Fruit fly (Drosophila melanogaster): Measurements from ENCODE around the gene pzg.

The pzg gene

DNA sequence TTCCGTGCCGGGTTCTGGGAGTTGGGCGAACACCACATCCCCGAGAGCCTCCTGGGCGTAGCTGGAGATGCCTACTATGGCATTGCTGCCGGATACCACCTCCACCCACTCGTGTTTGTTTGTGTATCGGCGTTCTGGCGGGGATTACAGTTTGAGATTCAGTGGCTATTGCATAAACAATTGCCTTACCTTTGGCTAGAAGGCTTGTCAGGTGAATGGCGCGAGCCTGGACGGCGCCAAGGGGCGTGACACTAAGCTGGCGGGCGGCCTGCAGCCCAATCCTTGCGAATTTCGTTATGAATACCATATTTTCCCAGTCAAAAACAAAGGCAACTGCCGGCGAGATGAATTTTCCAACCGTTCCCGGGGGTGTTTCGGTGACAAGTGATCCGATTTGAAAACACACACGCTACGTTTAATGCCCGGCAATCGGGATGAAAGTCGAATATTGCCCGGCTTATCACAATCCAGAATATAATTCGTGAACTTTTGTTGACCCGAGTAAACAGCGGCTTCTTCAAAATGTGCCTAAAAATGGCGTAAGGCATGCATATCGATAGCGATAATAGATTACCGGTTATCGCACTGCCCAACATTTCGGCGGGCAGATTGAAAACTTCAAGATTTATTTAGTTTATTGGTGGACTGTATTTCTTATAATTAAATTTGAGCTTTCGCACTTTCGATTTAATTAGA is 4.8 kb upstream of the pzg start, which contains the start of gene ppl (continued):
- peak; percentile 54 for TF ChIP-seq CG15514 (GFP tag; optimal IDR thresholded peaks at IDR 0.05)
- no peak for TF ChIP-seq CG8478 (optimal IDR thresholded peaks at IDR 0.05)
- peak; percentile 51 for TF ChIP-seq CG9797 (GFP tag; optimal IDR thresholded peaks at IDR 0.05)
- peak; percentile 70 for TF ChIP-seq HLH4C (GFP tag; IDR thresholded peaks at IDR 0.05; ENCODE audit: partially characterized antibody)
- TF ChIP-seq Dll (GFP tag; IDR thresholded peaks at IDR 0.05; ENCODE audit: partially characterized antibody): peak; percentile 63; the same call in 2 of the 4 replicates
- peak; percentile 29 for TF ChIP-seq CG17829 (tag; optimal IDR thresholded peaks at IDR 0.05)
- no peak for TF ChIP-seq CG3726 (GFP tag; IDR thresholded peaks at IDR 0.05)
- peak; percentile 77 for TF ChIP-seq Sry-δ (GFP tag; optimal IDR thresholded peaks at IDR 0.05)
- TF ChIP-seq pfk (GFP tag; optimal IDR thresholded peaks at IDR 0.05): no peak
- no peak for TF ChIP-seq CG10979 (tag; optimal IDR thresholded peaks at IDR 0.05)
- no peak for TF ChIP-seq CG12744 (GFP tag; optimal IDR thresholded peaks at IDR 0.05)
- no peak for TF ChIP-seq chm (GFP tag; IDR thresholded peaks at IDR 0.05)
- TF ChIP-seq MESR4 (GFP tag; optimal IDR thresholded peaks at IDR 0.05): peak; percentile 42
- 0 out of 3 replicates have a peak, but pooled peaks have one; percentile 37 for TF ChIP-seq ci (GFP tag; IDR thresholded peaks at IDR 0.05)
- peak; percentile 17 for TF ChIP-seq MTF-1 (GFP tag; optimal IDR thresholded peaks at IDR 0.05; ENCODE audit: borderline replicate concordance)
- no peak for TF ChIP-seq Oli (tag; optimal IDR thresholded peaks at IDR 0.05)
- TF ChIP-seq CG7963 (GFP tag; IDR thresholded peaks at IDR 0.05; ENCODE audit: partially characterized antibody): 0 out of 3 replicates have a peak, but pooled peaks have one; percentile 30
- TF ChIP-seq CG13624 (GFP tag; optimal IDR thresholded peaks at IDR 0.05): peak; percentile 5
- TF ChIP-seq stwl (tag; optimal IDR thresholded peaks at IDR 0.05): peak; percentile 63
- no peak for TF ChIP-seq CG9817 (tag; optimal IDR thresholded peaks at IDR 0.05)
- peak; percentile 4 for TF ChIP-seq CTCF (GFP tag; optimal IDR thresholded peaks at IDR 0.05)
- no peak for TF ChIP-seq CG12391 (tag; optimal IDR thresholded peaks at IDR 0.05)
- peak; percentile 36 for TF ChIP-seq CG15696 (tag; optimal IDR thresholded peaks at IDR 0.05)
- 0 out of 3 replicates have a peak, but pooled peaks have one; percentile 21 for TF ChIP-seq knrl (GFP tag; IDR thresholded peaks at IDR 0.05; ENCODE audit: partially characterized antibody)
- TF ChIP-seq CG14710 (tag; optimal IDR thresholded peaks at IDR 0.05): peak; percentile 23
- TF ChIP-seq cato (GFP tag; optimal IDR thresholded peaks at IDR 0.05; ENCODE audit: borderline replicate concordance): no peak
- peak; percentile 21 for TF ChIP-seq CG9727 (GFP tag; optimal IDR thresholded peaks at IDR 0.05)
- TF ChIP-seq da (GFP tag; optimal IDR thresholded peaks at IDR 0.05): no peak
- TF ChIP-seq row (GFP tag; IDR thresholded peaks at IDR 0.05): peak; percentile 51
- peak in 1 of 2 experiments; percentile 9 for TF ChIP-seq bsh (GFP tag; optimal IDR thresholded peaks at IDR 0.05)
- TF ChIP-seq Dref (GFP tag; IDR thresholded peaks at IDR 0.05): peak; percentile 83
- peak; percentile 66 for TF ChIP-seq sna (GFP tag; IDR thresholded peaks at IDR 0.05; ENCODE audit: partially characterized antibody)
- peak; percentile 57 for TF ChIP-seq CG6791 (GFP tag; IDR thresholded peaks at IDR 0.05; ENCODE audit: partially characterized antibody)
- peak; percentile 23 for TF ChIP-seq CG6854 (GFP tag; optimal IDR thresholded peaks at IDR 0.05)
- TF ChIP-seq Deaf1 (tag; optimal IDR thresholded peaks at IDR 0.05): peak; percentile 9
- peak in 1 of 2 experiments; percentile 81 for TF ChIP-seq Pdp1 (GFP tag; optimal IDR thresholded peaks at IDR 0.05)
- no peak for TF ChIP-seq aop (GFP tag; IDR thresholded peaks at IDR 0.05)
- TF ChIP-seq HLHmδ (GFP tag; optimal IDR thresholded peaks at IDR 0.05): peak; percentile 45
- peak; percentile 29 for TF ChIP-seq CG4617 (GFP tag; optimal IDR thresholded peaks at IDR 0.05; ENCODE audit: borderline replicate concordance)
- peak; percentile 48; the same call in 2 of the 3 replicates for TF ChIP-seq vnd (GFP tag; IDR thresholded peaks at IDR 0.05; ENCODE audit: partially characterized antibody)
- TF ChIP-seq h (optimal IDR thresholded peaks at IDR 0.05): no peak
- TF ChIP-seq CG14860 (GFP tag; IDR thresholded peaks at IDR 0.05; ENCODE audit: partially characterized antibody): 0 out of 3 replicates have a peak, but pooled peaks have one; percentile 13
- no peak for TF ChIP-seq CG11456 (GFP tag; IDR thresholded peaks at IDR 0.05)
- TF ChIP-seq Sox100B (GFP tag; optimal IDR thresholded peaks at IDR 0.05): peak; percentile 9
- TF ChIP-seq Atf6 (GFP tag; IDR thresholded peaks at IDR 0.05): no peak
- peak; percentile 61 for TF ChIP-seq BEAF-32 (GFP tag; optimal IDR thresholded peaks at IDR 0.05)
- peak; percentile 91 for TF ChIP-seq CG18476 (GFP tag; optimal IDR thresholded peaks at IDR 0.05)

Data from whole organism, embryonic.